Worm (Caenorhabditis elegans): Measurements from ENCODE around the gene Y45F10B.13.

Gene Y45F10B.13

ce11 chrIV:13575673-13576072 is 14.1 kb upstream of the Y45F10B.13 start:
- TF ChIP-seq ama-1 (optimal IDR thresholded peaks at IDR 0.05), result no peak
- TF ChIP-seq sem-4 (tag; optimal IDR thresholded peaks at IDR 0.05), result no peak
- no peak for TF ChIP-seq nhr-129 (tag; optimal IDR thresholded peaks at IDR 0.05)
- TF ChIP-seq skn-1 (tag; optimal IDR thresholded peaks at IDR 0.05), result no peak
- no peak for TF ChIP-seq nhr-77 (tag; optimal IDR thresholded peaks at IDR 0.05)
- no peak for TF ChIP-seq nhr-25 (tag; optimal IDR thresholded peaks at IDR 0.05)
- TF ChIP-seq unc-62 (GFP tag; optimal IDR thresholded peaks at IDR 0.05), result no peak
- TF ChIP-seq nhr-12 (tag; optimal IDR thresholded peaks at IDR 0.05), result no peak
- no peak for TF ChIP-seq nhr-237 (tag; optimal IDR thresholded peaks at IDR 0.05)
- no peak for TF ChIP-seq nhr-6 (tag; optimal IDR thresholded peaks at IDR 0.05)
- no peak for TF ChIP-seq F13H6.1 (tag; optimal IDR thresholded peaks at IDR 0.05)
- TF ChIP-seq aly-2 (tag; optimal IDR thresholded peaks at IDR 0.05), result no peak
- no peak for TF ChIP-seq lin-11 (tag; optimal IDR thresholded peaks at IDR 0.05)

DNA sequence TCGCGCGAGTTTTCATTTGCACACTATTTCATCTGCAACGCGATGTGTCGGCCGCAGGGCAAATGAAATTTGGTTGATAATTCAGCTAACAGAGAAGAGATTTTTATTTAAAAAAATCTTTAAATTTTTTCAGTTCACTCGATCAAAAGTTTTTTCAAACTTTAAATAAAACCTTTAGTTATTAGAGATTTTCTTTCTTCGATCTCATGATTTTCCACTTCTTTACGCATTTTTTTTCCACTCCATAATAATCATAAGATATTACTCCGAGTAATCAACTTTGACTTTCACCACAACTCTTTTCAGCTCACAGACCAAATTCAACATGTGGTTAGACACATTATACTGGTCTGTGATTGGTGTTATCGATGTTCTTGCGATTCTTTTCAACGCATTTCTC is 13.2 kb upstream of the Y45F10B.13 start, which contains the start of gene srd-10:
Gene srd-10, plus strand, starts transcription at position 301 of the 400 bp plus-strand sequence.
- TF ChIP-seq lsy-2 (tag; optimal IDR thresholded peaks at IDR 0.05) (no peak), ztf-11 (tag; optimal IDR thresholded peaks at IDR 0.05) (no peak), unc-62 (GFP tag; optimal IDR thresholded peaks at IDR 0.05) (no peak), lin-39 (tag; optimal IDR thresholded peaks at IDR 0.05) (no peak), Y55F3AM.14 (GFP tag; optimal IDR thresholded peaks at IDR 0.05) (no peak), lin-11 (tag; optimal IDR thresholded peaks at IDR 0.05) (no peak), mbf-1 (tag; optimal IDR thresholded peaks at IDR 0.05) (no peak), zag-1 (tag; optimal IDR thresholded peaks at IDR 0.05) (no peak), nhr-77 (tag; optimal IDR thresholded peaks at IDR 0.05) (no peak), skn-1 (tag; optimal IDR thresholded peaks at IDR 0.05) (no peak), sem-4 (tag; optimal IDR thresholded peaks at IDR 0.05) (no peak), nhr-21 (tag; optimal IDR thresholded peaks at IDR 0.05) (no peak)

ce11 chrIV:13564284-13564683 is 2.8 kb upstream of the Y45F10B.13 start:
- TF ChIP-seq gmeb-1 (tag; optimal IDR thresholded peaks at IDR 0.05), result no peak
- TF ChIP-seq ZK546.5 (tag; optimal IDR thresholded peaks at IDR 0.05), result no peak
- no peak for TF ChIP-seq alr-1 (tag; optimal IDR thresholded peaks at IDR 0.05)
- no peak for TF ChIP-seq lin-13 (GFP tag; optimal IDR thresholded peaks at IDR 0.05)
- TF ChIP-seq peb-1 (tag; optimal IDR thresholded peaks at IDR 0.05), result no peak
- no peak for TF ChIP-seq nhr-10 (tag; optimal IDR thresholded peaks at IDR 0.05)
- no peak for TF ChIP-seq nhr-25 (tag; optimal IDR thresholded peaks at IDR 0.05)
- no peak for TF ChIP-seq unc-55 (GFP tag; optimal IDR thresholded peaks at IDR 0.05)
- no peak for TF ChIP-seq F13H6.1 (tag; optimal IDR thresholded peaks at IDR 0.05)
- TF ChIP-seq skn-1 (tag; optimal IDR thresholded peaks at IDR 0.05), result no peak
- no peak for TF ChIP-seq ztf-4 (tag; optimal IDR thresholded peaks at IDR 0.05)
- no peak for TF ChIP-seq C34F6.9 (tag; optimal IDR thresholded peaks at IDR 0.05)
- no peak for TF ChIP-seq nhr-11 (tag; optimal IDR thresholded peaks at IDR 0.05)
- TF ChIP-seq egl-27 (tag; optimal IDR thresholded peaks at IDR 0.05), result no peak
- no peak for TF ChIP-seq zag-1 (tag; optimal IDR thresholded peaks at IDR 0.05)
- TF ChIP-seq unc-62 (GFP tag; optimal IDR thresholded peaks at IDR 0.05), result no peak
- TF ChIP-seq sem-4 (tag; optimal IDR thresholded peaks at IDR 0.05), result no peak

ce11 chrIV:13559020-13559419 is 2.5 kb downstream of the Y45F10B.13 start:
- no peak for TF ChIP-seq lin-39 (tag; optimal IDR thresholded peaks at IDR 0.05)
- TF ChIP-seq nhr-129 (tag; optimal IDR thresholded peaks at IDR 0.05), result no peak
- no peak for TF ChIP-seq nhr-10 (tag; optimal IDR thresholded peaks at IDR 0.05)
- no peak for TF ChIP-seq C34F6.9 (tag; optimal IDR thresholded peaks at IDR 0.05)
- TF ChIP-seq lsy-2 (tag; optimal IDR thresholded peaks at IDR 0.05), result no peak
- no peak for TF ChIP-seq ceh-82 (tag; optimal IDR thresholded peaks at IDR 0.05)

- TF ChIP-seq ztf-4 (tag; optimal IDR thresholded peaks at IDR 0.05) (no peak), nhr-129 (tag; optimal IDR thresholded peaks at IDR 0.05) (peak; percentile 58), nhr-25 (tag; optimal IDR thresholded peaks at IDR 0.05) (no peak)
Observed at ce11 chrIV:13557393-13557792, 4.1 kb downstream of the Y45F10B.13 start.

DNA sequence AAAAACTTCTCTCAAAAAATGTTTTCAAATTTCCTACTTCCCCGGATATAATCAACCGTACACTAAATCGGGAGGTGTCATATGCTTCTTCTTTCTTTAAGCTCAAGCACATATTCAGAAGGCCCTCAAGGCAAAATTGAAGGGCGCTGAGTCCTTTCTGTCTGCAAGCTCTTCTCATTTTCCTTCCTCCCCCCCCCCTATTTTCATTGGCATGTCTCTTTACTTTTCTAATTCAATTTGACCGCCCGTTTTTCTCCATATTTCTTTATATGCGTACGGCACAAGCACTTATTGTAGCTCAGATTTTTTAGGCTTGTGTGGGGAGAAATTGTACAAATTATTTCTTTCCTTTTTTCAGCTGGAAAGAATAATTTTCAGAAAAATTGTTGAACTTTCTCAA is 6.0 kb downstream of the Y45F10B.13 start:
- no peak for TF ChIP-seq ztf-4 (tag; optimal IDR thresholded peaks at IDR 0.05)
- no peak for TF ChIP-seq sma-3 (GFP tag; optimal IDR thresholded peaks at IDR 0.05)
- TF ChIP-seq ztf-11 (tag; optimal IDR thresholded peaks at IDR 0.05), result no peak
- no peak for TF ChIP-seq lin-11 (tag; optimal IDR thresholded peaks at IDR 0.05)
- no peak for TF ChIP-seq sem-4 (tag; optimal IDR thresholded peaks at IDR 0.05)
- TF ChIP-seq mab-5 (tag; optimal IDR thresholded peaks at IDR 0.05), result no peak
- TF ChIP-seq unc-62 (GFP tag; optimal IDR thresholded peaks at IDR 0.05), result no peak
- no peak for TF ChIP-seq nhr-6 (tag; optimal IDR thresholded peaks at IDR 0.05)
- no peak for TF ChIP-seq mdl-1 (tag; optimal IDR thresholded peaks at IDR 0.05)
- TF ChIP-seq R02D3.7 (tag; optimal IDR thresholded peaks at IDR 0.05), result no peak
- TF ChIP-seq blmp-1 (tag; optimal IDR thresholded peaks at IDR 0.05; ENCODE audit: insufficient read depth), result no peak
- no peak for TF ChIP-seq crh-2 (tag; optimal IDR thresholded peaks at IDR 0.05)
- TF ChIP-seq unc-55 (GFP tag; optimal IDR thresholded peaks at IDR 0.05), result no peak
- TF ChIP-seq skn-1 (tag; optimal IDR thresholded peaks at IDR 0.05), result no peak

Measured in whole organism, L2 larva.